Fruit fly (Drosophila melanogaster) whole organism, embryonic: ENCODE results near the gene Tim17a2.

Experiments used
- Abd-B ChIP-seq: fragments of 200-800 bp; sonication (Bioruptor generic); optimal IDR thresholded peaks from 2 replicates; lab custom pipeline; 2018; ENCODE audit warnings: missing biosample characterization, mild to moderate bottlenecking, missing genetic modification characterization, moderate library complexity
- Atf-2 ChIP-seq: fragments of 200-800 bp; sonication (Bioruptor generic); optimal IDR thresholded peaks from 2 replicates; lab custom pipeline; 2016; ENCODE audit warnings: missing biosample characterization, missing genetic modification characterization
- Bgb ChIP-seq: fragments of 200-800 bp; sonication (Bioruptor generic); IDR thresholded peaks from 2 replicates; pipeline ENCODE4 v1.3.6; 2022; ENCODE audit warnings: missing biosample characterization, missing genetic modification characterization; ENCODE audit not compliant: partially characterized antibody
- CG10267 ChIP-seq: fragments of 200-800 bp; sonication (Bioruptor generic); optimal IDR thresholded peaks from 2 replicates; lab custom pipeline; 2018; ENCODE audit warnings: missing biosample characterization, mild to moderate bottlenecking, missing genetic modification characterization, moderate library complexity
- CG12071 ChIP-seq: fragments of 200-800 bp; sonication (Bioruptor generic); optimal IDR thresholded peaks from 3 replicates; lab custom pipeline; 2018; ENCODE audit warnings: missing biosample characterization, mild to moderate bottlenecking, missing genetic modification characterization
- CG12236 ChIP-seq: fragments of 200-800 bp; sonication (Bioruptor generic); optimal IDR thresholded peaks from 2 replicates; lab custom pipeline; 2016; ENCODE audit warnings: missing biosample characterization, missing genetic modification characterization
- CG1233 ChIP-seq: fragments of 200-800 bp; sonication (Bioruptor generic); optimal IDR thresholded peaks from 4 replicates; lab custom pipeline; 2018; ENCODE audit warnings: missing biosample characterization, mild to moderate bottlenecking, missing genetic modification characterization
- CG14710 ChIP-seq: fragments of 200-800 bp; sonication (Bioruptor generic); optimal IDR thresholded peaks from 3 replicates; lab custom pipeline; 2019; ENCODE audit warnings: missing biosample characterization, mild to moderate bottlenecking, missing genetic modification characterization, moderate library complexity
- CG15514 ChIP-seq: fragments of 200-800 bp; sonication (Bioruptor generic); optimal IDR thresholded peaks from 3 replicates; lab custom pipeline; 2017; ENCODE audit warnings: missing biosample characterization, missing genetic modification characterization, mild to moderate bottlenecking, moderate library complexity, missing genetic modification reagents
- CG2712 ChIP-seq: fragments of 200-800 bp; optimal IDR thresholded peaks from 3 replicates; lab custom pipeline; 2019; ENCODE audit warnings: missing biosample characterization, mild to moderate bottlenecking, missing genetic modification characterization, moderate library complexity
- CG31388 ChIP-seq: fragments of 200-800 bp; sonication (Bioruptor generic); optimal IDR thresholded peaks from 2 replicates; lab custom pipeline; 2016; ENCODE audit warnings: missing biosample characterization, missing genetic modification characterization
- CG3838 ChIP-seq: fragments of 200-800 bp; sonication (Bioruptor generic); optimal IDR thresholded peaks from 3 replicates; lab custom pipeline; 2016; ENCODE audit warnings: missing biosample characterization, missing genetic modification characterization
- CG5245 ChIP-seq: fragments of 200-800 bp; sonication (Bioruptor generic); optimal IDR thresholded peaks from 3 replicates; lab custom pipeline; 2016; ENCODE audit warnings: missing biosample characterization, missing genetic modification characterization
- CG8089 ChIP-seq: fragments of 200-800 bp; sonication (Bioruptor generic); optimal IDR thresholded peaks from 3 replicates; lab custom pipeline; 2016; ENCODE audit warnings: missing biosample characterization, missing genetic modification characterization
- CG8281 ChIP-seq: fragments of 200-800 bp; sonication (Bioruptor generic); optimal IDR thresholded peaks from 2 replicates; lab custom pipeline; 2018; ENCODE audit warnings: missing biosample characterization, mild to moderate bottlenecking, missing genetic modification characterization, moderate library complexity
- Chrac-16 ChIP-seq: fragments of 200-800 bp; sonication (Bioruptor generic); optimal IDR thresholded peaks from 3 replicates; lab custom pipeline; 2016; ENCODE audit warnings: missing biosample characterization, missing genetic modification characterization
- Dll ChIP-seq: fragments of 200-800 bp; sonication (Bioruptor generic); IDR thresholded peaks from 4 replicates; pipeline ENCODE4 v1.3.6; 2022; ENCODE audit warnings: missing biosample characterization, missing genetic modification characterization; ENCODE audit not compliant: partially characterized antibody
- Doc3 ChIP-seq: fragments of 200-800 bp; sonication (Bioruptor generic); IDR thresholded peaks from 3 replicates; pipeline ENCODE4 v1.3.6; 2022; ENCODE audit warnings: missing biosample characterization, missing genetic modification characterization; ENCODE audit not compliant: partially characterized antibody
- Dp ChIP-seq: fragments of 200-800 bp; sonication (Bioruptor generic); optimal IDR thresholded peaks from 2 replicates; lab custom pipeline; 2018; ENCODE audit warnings: missing biosample characterization, mild to moderate bottlenecking, missing genetic modification characterization, moderate library complexity
- HLH3B ChIP-seq: fragments of 200-800 bp; sonication (Bioruptor generic); IDR thresholded peaks from 2 replicates; pipeline ENCODE4 v1.3.6; 2022; ENCODE audit warnings: missing biosample characterization, missing genetic modification characterization
- Hsf ChIP-seq: fragments of 200-800 bp; sonication (Bioruptor generic); optimal IDR thresholded peaks from 3 replicates; lab custom pipeline; 2016; ENCODE audit warnings: missing biosample characterization, missing genetic modification characterization
- MTF-1 ChIP-seq: fragments of 200-800 bp; sonication (Bioruptor generic); optimal IDR thresholded peaks from 2 replicates; lab custom pipeline; 2018; ENCODE audit warnings: missing biosample characterization, mild to moderate bottlenecking, missing genetic modification characterization, borderline replicate concordance
- Nf-YA ChIP-seq: fragments of 200-800 bp; sonication (Bioruptor generic); IDR thresholded peaks from 2 replicates; pipeline ENCODE4 v1.3.6; 2022; ENCODE audit warnings: missing biosample characterization, missing genetic modification characterization
- PHDP ChIP-seq: fragments of 200-800 bp; sonication (Bioruptor generic); optimal IDR thresholded peaks from 3 replicates; lab custom pipeline; 2018; ENCODE audit warnings: missing biosample characterization, mild to moderate bottlenecking, missing genetic modification characterization, moderate library complexity
- Pdp1 ChIP-seq, 2 experiments: fragments of 200-800 bp; sonication (Bioruptor generic); optimal IDR thresholded peaks; 3 replicates each; lab custom pipeline; 2016; ENCODE audit warnings: missing biosample characterization in 2 of 2, missing genetic modification characterization in 2 of 2, mild to moderate bottlenecking in 1 of 2, moderate library complexity in 1 of 2
- Sry-β ChIP-seq: fragments of 200-800 bp; sonication (Bioruptor generic); optimal IDR thresholded peaks from 2 replicates; lab custom pipeline; 2018; ENCODE audit warnings: missing biosample characterization, mild to moderate bottlenecking, missing genetic modification characterization, moderate library complexity
- bowl ChIP-seq: fragments of 200-800 bp; sonication (Bioruptor generic); IDR thresholded peaks from 2 replicates; pipeline ENCODE4 v1.3.6; 2022; ENCODE audit warnings: missing biosample characterization, missing genetic modification characterization
- cg ChIP-seq: fragments of 200-800 bp; sonication (Bioruptor generic); optimal IDR thresholded peaks from 3 replicates; lab custom pipeline; 2019; ENCODE audit warnings: missing biosample characterization, mild to moderate bottlenecking, missing genetic modification characterization, moderate library complexity
- chif ChIP-seq, 2 experiments: fragments of 200-800 bp; sonication (Bioruptor generic); optimal IDR thresholded peaks; 3 replicates each; lab custom pipeline; 2016; ENCODE audit warnings: missing biosample characterization in 2 of 2, missing genetic modification characterization in 2 of 2
- chm ChIP-seq: fragments of 200-800 bp; sonication (Bioruptor generic); IDR thresholded peaks from 2 replicates; pipeline ENCODE4 v1.3.6; 2022; ENCODE audit warnings: missing biosample characterization, missing genetic modification characterization
- chn ChIP-seq: fragments of 200-800 bp; sonication (Bioruptor generic); optimal IDR thresholded peaks from 2 replicates; lab custom pipeline; 2016; ENCODE audit warnings: missing biosample characterization, missing genetic modification characterization
- dan ChIP-seq: fragments of 200-800 bp; sonication (Bioruptor generic); IDR thresholded peaks from 2 replicates; pipeline ENCODE4 v1.3.6; 2022; ENCODE audit warnings: missing biosample characterization, missing genetic modification characterization
- danr ChIP-seq: fragments of 200-800 bp; sonication (Bioruptor generic); IDR thresholded peaks from 2 replicates; pipeline ENCODE4 v1.3.6; 2022; ENCODE audit warnings: missing biosample characterization, missing genetic modification characterization
- dmrt11E ChIP-seq: fragments of 200-800 bp; sonication (Bioruptor generic); optimal IDR thresholded peaks from 3 replicates; lab custom pipeline; 2018; ENCODE audit warnings: missing biosample characterization, mild to moderate bottlenecking, missing genetic modification characterization, moderate library complexity
- eve ChIP-seq, 2 experiments: fragments of >200 bp; optimal IDR thresholded peaks; 2 replicates each; lab custom pipeline; 2017; ENCODE audit warnings: missing biosample characterization in 2 of 2, missing genetic modification characterization in 2 of 2
- gt ChIP-seq: fragments of 200-800 bp; sonication (Bioruptor generic); IDR thresholded peaks from 2 replicates; pipeline ENCODE4 v1.3.6; 2022; ENCODE audit warnings: missing biosample characterization, missing genetic modification characterization
- ken ChIP-seq: fragments of 200-800 bp; sonication (Bioruptor generic); IDR thresholded peaks from 3 replicates; pipeline ENCODE4 v1.3.6; 2022; ENCODE audit warnings: missing biosample characterization, missing genetic modification characterization
- lilli ChIP-seq: fragments of 200-800 bp; sonication (Bioruptor generic); optimal IDR thresholded peaks from 3 replicates; lab custom pipeline; 2016; ENCODE audit warnings: missing biosample characterization, missing genetic modification characterization
- prd ChIP-seq, 3 experiments: fragments of >200 bp in 2 of 3; fragments of 200-800 bp in 1 of 3; sonication (Bioruptor generic) in 1 of 3; optimal IDR thresholded peaks in 2 of 3; IDR thresholded peaks in 1 of 3; 2 replicates in 2 of 3; 3 replicates in 1 of 3; pipeline versions ENCODE4 v1.3.6 to Lab custom; 2017 to 2022; ENCODE audit warnings: missing biosample characterization in 1 of 3, missing genetic modification characterization in 1 of 3
- pum ChIP-seq: fragments of 200-800 bp; sonication (Bioruptor generic); optimal IDR thresholded peaks from 2 replicates; lab custom pipeline; 2016; ENCODE audit warnings: missing biosample characterization, missing genetic modification characterization
- repo ChIP-seq: fragments of 200-800 bp; sonication (Bioruptor generic); optimal IDR thresholded peaks from 2 replicates; lab custom pipeline; 2016; ENCODE audit warnings: missing biosample characterization, missing genetic modification characterization
- slou ChIP-seq: fragments of 200-800 bp; sonication (Bioruptor generic); optimal IDR thresholded peaks from 3 replicates; lab custom pipeline; 2016; ENCODE audit warnings: missing biosample characterization, missing genetic modification characterization
- sna ChIP-seq: fragments of 200-800 bp; sonication (Bioruptor generic); IDR thresholded peaks from 2 replicates; pipeline ENCODE4 v1.3.6; 2022; ENCODE audit warnings: missing biosample characterization, missing genetic modification characterization; ENCODE audit not compliant: partially characterized antibody
- ssp ChIP-seq: fragments of 200-800 bp; sonication (Bioruptor generic); IDR thresholded peaks from 2 replicates; pipeline ENCODE4 v1.3.6; 2022; ENCODE audit warnings: missing biosample characterization, missing genetic modification characterization
- twi ChIP-seq: fragments of 200-800 bp; optimal IDR thresholded peaks from 2 replicates; lab custom pipeline; 2019; ENCODE audit warnings: missing biosample characterization, mild to moderate bottlenecking, missing genetic modification characterization, moderate library complexity
- z ChIP-seq: fragments of 200-800 bp; sonication (Bioruptor generic); IDR thresholded peaks from 3 replicates; pipeline ENCODE4 v1.3.6; 2022; ENCODE audit warnings: missing biosample characterization, missing genetic modification characterization
- zfh2 ChIP-seq: fragments of 200-800 bp; sonication (Bioruptor generic); optimal IDR thresholded peaks from 2 replicates; lab custom pipeline; 2016; ENCODE audit warnings: missing biosample characterization, missing genetic modification characterization

The Tim17a2 gene

DNA sequence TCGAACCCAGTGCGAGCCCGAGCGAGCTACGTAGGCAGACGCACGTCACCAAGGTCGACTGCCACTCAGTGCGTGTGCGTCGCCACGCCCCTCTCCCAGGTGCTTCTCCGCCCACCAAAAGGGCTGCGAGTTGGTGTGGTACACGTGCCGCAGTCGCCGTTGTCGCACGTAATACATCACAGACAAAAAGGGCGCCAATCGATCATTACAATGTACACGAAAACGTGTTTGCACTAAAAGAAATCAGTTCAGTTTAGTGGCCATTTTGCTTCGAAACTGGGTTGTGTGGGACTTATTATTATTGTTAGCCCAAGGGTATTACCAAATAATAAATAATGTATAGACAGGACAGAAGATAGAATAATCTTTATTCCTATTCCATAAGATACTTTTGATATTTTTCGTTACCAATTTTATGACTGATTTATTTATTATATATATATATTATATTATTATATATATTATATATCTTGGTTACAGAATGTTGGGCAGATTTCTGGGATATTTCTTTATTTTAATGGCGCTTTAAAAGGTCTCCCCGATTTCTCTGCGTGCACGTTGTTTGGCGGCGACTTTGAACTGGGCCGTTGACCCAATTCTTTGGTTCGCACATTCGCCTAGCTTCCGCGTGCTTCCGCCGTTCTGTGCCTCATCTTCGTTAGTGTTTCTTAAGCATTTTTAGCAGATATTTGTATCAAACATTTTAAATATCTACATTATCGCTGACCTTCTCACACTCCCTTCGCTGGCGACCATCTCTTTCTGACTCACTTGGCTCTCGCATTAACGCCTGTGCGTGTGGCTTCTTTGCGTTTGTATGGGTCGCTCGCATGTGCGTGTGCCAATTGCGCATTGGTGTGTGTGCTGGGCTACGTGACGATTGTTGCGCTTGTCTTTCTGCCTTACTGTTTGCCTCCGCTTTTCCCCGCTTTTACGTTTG lies 1.1 kb upstream of the Tim17a2 start (continued):
- TF ChIP-seq Bgb (GFP tag; lab: Robert Waterston, UW) (no peak), eve (GFP tag; optimal IDR thresholded peaks at IDR 0.05; lab: Kevin White, UChicago) (no peak), CG3838 (GFP tag; lab: Kevin White, UChicago) (no peak), repo (GFP tag; lab: Kevin White, UChicago) (no peak), lilli (peak; percentile 43), Hsf (GFP tag; lab: Kevin White, UChicago) (peak; percentile 4), CG14710 (tag; lab: Kevin White, UChicago) (peak; percentile 84), sna (peak; percentile 50; the same call in 1 of the 2 replicates), Atf-2 (GFP tag; lab: Kevin White, UChicago) (no peak), Doc3 (GFP tag; lab: Robert Waterston, UW) (peak; percentile 16; the same call in 1 of the 3 replicates), CG8281 (tag; lab: Kevin White, UChicago) (peak; percentile 73), Dll (GFP tag; lab: Robert Waterston, UW) (0 out of 4 replicates have a peak, but pooled peaks have one; percentile 29), CG1233 (GFP tag; lab: Kevin White, UChicago) (peak; percentile 90), bowl (no peak), CG8089 (GFP tag; lab: Kevin White, UChicago) (no peak), chif (GFP tag; optimal IDR thresholded peaks at IDR 0.05; lab: Kevin White, UChicago) (peak; percentile 19 to 34), CG12071 (GFP tag; lab: Kevin White, UChicago) (peak; percentile 55), Dp (GFP tag; lab: Kevin White, UChicago) (no peak), ssp (peak; percentile 65), HLH3B (peak; percentile 76), CG31388 (GFP tag; lab: Kevin White, UChicago) (no peak), CG15514 (peak; percentile 66), Abd-B (GFP tag; lab: Kevin White, UChicago) (peak; percentile 87), cg (GFP tag; lab: Kevin White, UChicago) (peak; percentile 97), twi (tag; lab: Kevin White, UChicago) (peak; percentile 80), pum (GFP tag; lab: Kevin White, UChicago) (peak; percentile 28), Chrac-16 (peak; percentile 54), gt (GFP tag; lab: Robert Waterston, UW) (peak; percentile 45; the same call in 1 of the 2 replicates), ken (GFP tag; lab: Robert Waterston, UW) (0 out of 3 replicates have a peak, but pooled peaks have one; percentile 24), CG12236 (no peak), slou (GFP tag; lab: Kevin White, UChicago) (peak; percentile 35), chm (no peak; the same call in 1 of the 2 replicates), Pdp1 (GFP tag; optimal IDR thresholded peaks at IDR 0.05; lab: Kevin White, UChicago) (peak; percentile 44 to 76), zfh2 (GFP tag; lab: Kevin White, UChicago) (peak; percentile 8), prd (optimal IDR thresholded peaks at IDR 0.05; lab: Kevin White, UChicago) (no peak), prd (GFP tag; IDR thresholded peaks at IDR 0.05; lab: Robert Waterston, UW) (peak; percentile 82), danr (GFP tag; lab: Robert Waterston, UW) (0 out of 2 replicates have a peak, but pooled peaks have one; percentile 62), dan (no peak), Nf-YA (GFP tag; lab: Robert Waterston, UW) (peak; percentile 15; the same call in 1 of the 2 replicates), MTF-1 (GFP tag; lab: Kevin White, UChicago) (peak; percentile 59), Sry-β (GFP tag; lab: Kevin White, UChicago) (no peak), dmrt11E (peak; percentile 83), CG2712 (tag; lab: Kevin White, UChicago) (peak; percentile 91), PHDP (peak; percentile 89), CG10267 (tag; lab: Kevin White, UChicago) (peak; percentile 83), z (peak; percentile 26; the same call in 1 of the 3 replicates), CG5245 (GFP tag; lab: Kevin White, UChicago) (peak; percentile 52), chn (peak; percentile 11)
